Worm (Caenorhabditis elegans): ENCODE results near the gene Y43F8B.19.

Gene Y43F8B.19

DNA sequence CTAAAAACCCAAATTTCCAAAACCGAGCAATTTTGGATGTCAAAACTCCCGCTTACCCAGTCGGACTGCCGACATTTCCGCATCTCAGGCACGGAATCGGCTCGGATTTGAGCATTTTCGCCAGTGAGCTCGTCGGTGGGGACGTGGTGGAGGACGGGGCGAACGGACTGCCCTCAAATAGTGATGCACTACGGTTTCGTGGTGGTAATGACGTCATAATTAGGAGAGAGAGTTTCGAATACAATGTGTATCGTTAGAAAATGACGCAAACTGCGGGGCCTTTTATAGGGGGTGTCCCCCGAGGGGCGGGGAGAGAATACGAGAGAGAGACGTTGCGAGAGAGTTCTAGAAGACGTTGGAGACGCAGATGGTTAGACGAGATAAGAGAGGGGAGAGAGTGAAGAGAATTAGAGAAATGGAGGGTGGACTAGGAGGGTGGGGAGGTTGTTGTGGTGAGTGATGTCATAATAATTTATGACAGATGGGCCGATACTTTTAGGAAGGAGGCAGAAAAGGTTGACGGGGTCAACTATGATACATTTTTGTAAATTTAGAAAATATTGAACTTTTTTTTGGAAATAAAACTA is 10.5 kb upstream of the Y43F8B.19 start (continued):
- TF ChIP-seq hsf-1 (GFP tag; IDR thresholded peaks at IDR 0.05) = peak; percentile 96
- TF ChIP-seq F33H1.4 (GFP tag; IDR thresholded peaks at IDR 0.05) = no peak
- peak; percentile 48; the same call in 1 of the 2 replicates for TF ChIP-seq lin-26 (GFP tag; IDR thresholded peaks at IDR 0.05)
- TF ChIP-seq mel-28 (tag; optimal IDR thresholded peaks at IDR 0.05; ENCODE audit: borderline replicate concordance) = peak; percentile 37
- peak; percentile 70 for TF ChIP-seq zim-3 (tag; optimal IDR thresholded peaks at IDR 0.05)
- no peak for TF ChIP-seq hrde-1 (tag; optimal IDR thresholded peaks at IDR 0.05; ENCODE audit: borderline replicate concordance)
- no peak for TF ChIP-seq snpc-4 (GFP tag; optimal IDR thresholded peaks at IDR 0.05)
- TF ChIP-seq snpc-4 (tag; optimal IDR thresholded peaks at IDR 0.05) = peak in 2 of 4 experiments; percentile 56 to 60
- TF ChIP-seq Y95B8A.8 (GFP tag; IDR thresholded peaks at IDR 0.05) = no peak
- TF ChIP-seq xnd-1 (tag; optimal IDR thresholded peaks at IDR 0.05) = no peak
- peak; percentile 67 for TF ChIP-seq F52B5.7 (tag; optimal IDR thresholded peaks at IDR 0.05)
- peak; percentile 88 for TF ChIP-seq ekl-4 (GFP tag; IDR thresholded peaks at IDR 0.05)

ce11 chrV:19521351-19522278 is 9.5 kb upstream of the Y43F8B.19 start:
- TF ChIP-seq ztf-26 (tag; optimal IDR thresholded peaks at IDR 0.05) (peak; percentile 32), cebp-2 (GFP tag; IDR thresholded peaks at IDR 0.05) (peak; percentile 63), nfyb-1 (GFP tag; IDR thresholded peaks at IDR 0.05) (0 out of 2 replicates have a peak, but pooled peaks have one; percentile 53), efl-1 (GFP tag; optimal IDR thresholded peaks at IDR 0.05) (no peak), B0261.1 (tag; optimal IDR thresholded peaks at IDR 0.05) (peak; percentile 55), ama-1 (optimal IDR thresholded peaks at IDR 0.05) (peak; percentile 37), ama-1 (GFP tag; optimal IDR thresholded peaks at IDR 0.05) (peak in 1 of 2 experiments; percentile 20), B0336.3 (GFP tag; IDR thresholded peaks at IDR 0.05) (0 out of 2 replicates have a peak, but pooled peaks have one; percentile 18), lin-35 (GFP tag; optimal IDR thresholded peaks at IDR 0.05) (peak in 1 of 3 experiments; percentile 14), ceh-27 (GFP tag; optimal IDR thresholded peaks at IDR 0.05) (no peak), tbp1 (GFP tag; optimal IDR thresholded peaks at IDR 0.05) (peak; percentile 74), C17E4.6 (GFP tag; IDR thresholded peaks at IDR 0.05) (no peak), mcd-1 (GFP tag; IDR thresholded peaks at IDR 0.05) (peak; percentile 31; the same call in 1 of the 2 replicates), attf-5 (GFP tag; optimal IDR thresholded peaks at IDR 0.05) (peak; percentile 0), attf-3 (GFP tag; conservative IDR thresholded peaks at IDR 0.05) (no peak), madf-6 (GFP tag; IDR thresholded peaks at IDR 0.05) (peak; percentile 23), mes-4 (tag; optimal IDR thresholded peaks at IDR 0.05) (peak; percentile 53), gei-17 (GFP tag; optimal IDR thresholded peaks at IDR 0.05) (peak; percentile 24), hmg-1.2 (GFP tag; IDR thresholded peaks at IDR 0.05) (peak; percentile 34; the same call in 1 of the 2 replicates), rpc-1 (optimal IDR thresholded peaks at IDR 0.05) (peak; percentile 37), rpc-1 (tag; optimal IDR thresholded peaks at IDR 0.05) (peak; percentile 67), cebp-1 (GFP tag; IDR thresholded peaks at IDR 0.05) (no peak), cebp-1 (tag; optimal IDR thresholded peaks at IDR 0.05) (peak; percentile 4), rcor-1 (GFP tag; IDR thresholded peaks at IDR 0.05) (peak; percentile 47; the same call in 1 of the 2 replicates), K11D2.4 (GFP tag; IDR thresholded peaks at IDR 0.05) (no peak), T26A5.8 (tag; optimal IDR thresholded peaks at IDR 0.05) (no peak), die-1 (tag; optimal IDR thresholded peaks at IDR 0.05) (peak; percentile 13), B0035.1 (tag; optimal IDR thresholded peaks at IDR 0.05) (no peak), lin-26 (GFP tag; IDR thresholded peaks at IDR 0.05) (peak; percentile 63; the same call in 1 of the 2 replicates), nhr-90 (tag; optimal IDR thresholded peaks at IDR 0.05) (peak; percentile 26), ztf-18 (tag; optimal IDR thresholded peaks at IDR 0.05) (peak; percentile 47)

Measured in whole organism, young adult.